Fruit fly (Drosophila melanogaster) whole organism, embryonic: ENCODE measurements around the gene CG7328.
A peak's percentile ranks its signal among the peaks of the same experiment; 100 is the strongest.

Experiments used
- Aef1 ChIP-seq: fragments of 200-800 bp; sonication (Bioruptor generic); IDR thresholded peaks from 3 replicates; pipeline ENCODE4 v1.3.6; 2022; ENCODE audit warnings: missing biosample characterization, missing genetic modification characterization
- Asciz ChIP-seq: fragments of 200-800 bp; sonication (Bioruptor generic); optimal IDR thresholded peaks from 2 replicates; lab custom pipeline; 2017; ENCODE audit warnings: missing biosample characterization, mild to moderate bottlenecking, missing genetic modification characterization, missing genetic modification reagents
- Blimp-1 ChIP-seq: fragments of 200-800 bp; sonication (Bioruptor generic); optimal IDR thresholded peaks from 3 replicates; lab custom pipeline; 2018; ENCODE audit warnings: missing biosample characterization, missing genetic modification characterization, mild to moderate bottlenecking, moderate library complexity, missing genetic modification reagents
- C15 ChIP-seq: fragments of 200-800 bp; sonication (Bioruptor generic); IDR thresholded peaks from 3 replicates; pipeline ENCODE4 v1.3.6; 2022; ENCODE audit warnings: missing biosample characterization, missing genetic modification characterization
- CG10321 ChIP-seq: fragments of 200-800 bp; sonication (Bioruptor generic); IDR thresholded peaks from 2 replicates; pipeline ENCODE4 v1.3.6; 2022; ENCODE audit warnings: missing biosample characterization, missing genetic modification characterization
- CG12104 ChIP-seq: fragments of 200-800 bp; sonication (Bioruptor generic); optimal IDR thresholded peaks from 3 replicates; lab custom pipeline; 2016; ENCODE audit warnings: missing biosample characterization, missing genetic modification characterization
- CG12769 ChIP-seq: fragments of 200-800 bp; sonication (Bioruptor generic); optimal IDR thresholded peaks from 2 replicates; lab custom pipeline; 2019; ENCODE audit warnings: missing biosample characterization, mild to moderate bottlenecking, missing genetic modification characterization, moderate library complexity
- CG13287 ChIP-seq: fragments of 200-800 bp; sonication (Bioruptor generic); IDR thresholded peaks from 2 replicates; pipeline ENCODE4 v1.3.6; 2022; ENCODE audit warnings: missing biosample characterization, missing genetic modification characterization; ENCODE audit not compliant: partially characterized antibody
- CG13624 ChIP-seq: fragments of 200-800 bp; sonication (Bioruptor generic); optimal IDR thresholded peaks from 2 replicates; lab custom pipeline; 2016; ENCODE audit warnings: missing biosample characterization, missing genetic modification characterization
- CG13894 ChIP-seq: fragments of 200-800 bp; sonication (Bioruptor generic); optimal IDR thresholded peaks from 3 replicates; lab custom pipeline; 2018; ENCODE audit warnings: missing biosample characterization, mild to moderate bottlenecking, missing genetic modification characterization, moderate library complexity
- CG15073 ChIP-seq: fragments of 200-800 bp; sonication (Bioruptor generic); optimal IDR thresholded peaks from 2 replicates; lab custom pipeline; 2016; ENCODE audit warnings: missing biosample characterization, missing genetic modification characterization
- CG1602 ChIP-seq: fragments of 200-800 bp; sonication (Bioruptor generic); optimal IDR thresholded peaks from 3 replicates; lab custom pipeline; 2016; ENCODE audit warnings: missing biosample characterization, missing genetic modification characterization
- CG17359 ChIP-seq: fragments of 200-800 bp; sonication (Bioruptor generic); optimal IDR thresholded peaks from 3 replicates; lab custom pipeline; 2018; ENCODE audit warnings: missing biosample characterization, mild to moderate bottlenecking, missing genetic modification characterization, moderate library complexity
- CG17568 ChIP-seq: fragments of 200-800 bp; sonication (Bioruptor generic); optimal IDR thresholded peaks from 2 replicates; lab custom pipeline; 2018; ENCODE audit warnings: missing biosample characterization, mild to moderate bottlenecking, missing genetic modification characterization, moderate library complexity
- CG2116 ChIP-seq: fragments of 200-800 bp; sonication (Bioruptor generic); optimal IDR thresholded peaks from 3 replicates; lab custom pipeline; 2018; ENCODE audit warnings: missing biosample characterization, mild to moderate bottlenecking, missing genetic modification characterization
- CG2712 ChIP-seq: fragments of 200-800 bp; optimal IDR thresholded peaks from 3 replicates; lab custom pipeline; 2019; ENCODE audit warnings: missing biosample characterization, mild to moderate bottlenecking, missing genetic modification characterization, moderate library complexity
- CG33557 ChIP-seq: fragments of 200-800 bp; sonication (Bioruptor generic); optimal IDR thresholded peaks from 2 replicates; lab custom pipeline; 2019; ENCODE audit warnings: missing biosample characterization, mild to moderate bottlenecking, missing genetic modification characterization, moderate library complexity
- CG6813 ChIP-seq: fragments of 200-800 bp; sonication (Bioruptor generic); optimal IDR thresholded peaks from 2 replicates; lab custom pipeline; 2017; ENCODE audit warnings: missing biosample characterization, missing genetic modification characterization, mild to moderate bottlenecking, moderate library complexity, missing genetic modification reagents
- CG7786 ChIP-seq: fragments of 200-800 bp; sonication (Bioruptor generic); optimal IDR thresholded peaks from 2 replicates; lab custom pipeline; 2016; ENCODE audit warnings: missing biosample characterization, missing genetic modification characterization
- CG7839 ChIP-seq: fragments of 200-800 bp; sonication (Bioruptor generic); optimal IDR thresholded peaks from 3 replicates; lab custom pipeline; 2018; ENCODE audit warnings: missing biosample characterization, mild to moderate bottlenecking, missing genetic modification characterization, moderate library complexity
- CG7963 ChIP-seq: fragments of 200-800 bp; sonication (Bioruptor generic); IDR thresholded peaks from 3 replicates; pipeline ENCODE4 v1.3.6; 2022; ENCODE audit warnings: missing biosample characterization, missing genetic modification characterization; ENCODE audit not compliant: partially characterized antibody
- Med ChIP-seq: fragments of 200-800 bp; sonication (Bioruptor generic); peaks from one replicate; lab custom pipeline; 2016; ENCODE audit warnings: missing biosample characterization, missing genetic modification characterization, mild to moderate bottlenecking, inconsistent platforms, moderate library complexity
- NFAT ChIP-seq: fragments of 200-800 bp; sonication (Bioruptor generic); IDR thresholded peaks from 2 replicates; pipeline ENCODE4 v1.3.6; 2022; ENCODE audit warnings: missing biosample characterization, missing genetic modification characterization
- Nf-YC ChIP-seq: fragments of 200-800 bp; optimal IDR thresholded peaks from 3 replicates; lab custom pipeline; 2019; ENCODE audit warnings: missing biosample characterization, mild to moderate bottlenecking, missing genetic modification characterization, moderate library complexity
- Oaz ChIP-seq: fragments of 200-800 bp; sonication (Bioruptor generic); IDR thresholded peaks from 2 replicates; pipeline ENCODE4 v1.3.6; 2022; ENCODE audit warnings: missing biosample characterization, missing genetic modification characterization
- Opbp ChIP-seq: fragments of 200-800 bp; sonication (Bioruptor generic); IDR thresholded peaks from 3 replicates; pipeline ENCODE4 v1.3.6; 2022; ENCODE audit warnings: missing biosample characterization, missing genetic modification characterization; ENCODE audit not compliant: partially characterized antibody
- PHDP ChIP-seq: fragments of 200-800 bp; sonication (Bioruptor generic); optimal IDR thresholded peaks from 3 replicates; lab custom pipeline; 2018; ENCODE audit warnings: missing biosample characterization, mild to moderate bottlenecking, missing genetic modification characterization, moderate library complexity
- Side ChIP-seq: fragments of 200-800 bp; sonication (Bioruptor generic); optimal IDR thresholded peaks from 2 replicates; lab custom pipeline; 2016; ENCODE audit warnings: missing biosample characterization, missing genetic modification characterization
- Sox102F ChIP-seq: fragments of 200-800 bp; sonication (Bioruptor generic); optimal IDR thresholded peaks from 2 replicates; lab custom pipeline; 2018; ENCODE audit warnings: missing biosample characterization, mild to moderate bottlenecking, missing genetic modification characterization, moderate library complexity
- amos ChIP-seq: fragments of 200-800 bp; sonication (Bioruptor generic); IDR thresholded peaks from 2 replicates; pipeline ENCODE4 v1.3.6; 2022; ENCODE audit warnings: missing biosample characterization, missing genetic modification characterization; ENCODE audit not compliant: partially characterized antibody
- bab2 ChIP-seq: fragments of 200-800 bp; sonication (Bioruptor generic); optimal IDR thresholded peaks from 2 replicates; lab custom pipeline; 2016; ENCODE audit warnings: missing biosample characterization, missing genetic modification characterization
- bbx ChIP-seq: fragments of 200-800 bp; sonication (Bioruptor generic); IDR thresholded peaks from 2 replicates; pipeline ENCODE4 v1.3.6; 2022; ENCODE audit warnings: missing biosample characterization, missing genetic modification characterization; ENCODE audit not compliant: partially characterized antibody
- bowl ChIP-seq: fragments of 200-800 bp; sonication (Bioruptor generic); IDR thresholded peaks from 2 replicates; pipeline ENCODE4 v1.3.6; 2022; ENCODE audit warnings: missing biosample characterization, missing genetic modification characterization
- chinmo ChIP-seq: fragments of 200-800 bp; sonication (Bioruptor generic); IDR thresholded peaks from 4 replicates; pipeline ENCODE4 v1.3.6; 2022; ENCODE audit warnings: missing biosample characterization, missing genetic modification characterization; ENCODE audit not compliant: partially characterized antibody
- ci ChIP-seq: fragments of 200-800 bp; sonication (Bioruptor generic); IDR thresholded peaks from 3 replicates; pipeline ENCODE4 v1.3.6; 2022; ENCODE audit warnings: missing biosample characterization, missing genetic modification characterization
- ftz-f1 ChIP-seq: fragments of 200-800 bp; sonication (Bioruptor generic); optimal IDR thresholded peaks from 2 replicates; lab custom pipeline; 2016; ENCODE audit warnings: missing biosample characterization, missing genetic modification characterization
- gsb-n ChIP-seq: fragments of 200-800 bp; sonication (Bioruptor generic); optimal IDR thresholded peaks from 3 replicates; lab custom pipeline; 2018; ENCODE audit warnings: missing biosample characterization, mild to moderate bottlenecking, missing genetic modification characterization
- ind ChIP-seq: fragments of 200-800 bp; sonication (Bioruptor generic); optimal IDR thresholded peaks from 3 replicates; lab custom pipeline; 2016; ENCODE audit warnings: missing biosample characterization, missing genetic modification characterization
- nom ChIP-seq: fragments of 200-800 bp; sonication (Bioruptor generic); optimal IDR thresholded peaks from 2 replicates; lab custom pipeline; 2017; ENCODE audit warnings: missing biosample characterization, missing genetic modification characterization, mild to moderate bottlenecking, moderate library complexity, missing genetic modification reagents
- otp ChIP-seq: fragments of 200-800 bp; sonication (Bioruptor generic); IDR thresholded peaks from 3 replicates; pipeline ENCODE4, ENCODE4 v1.3.6; 2022; ENCODE audit warnings: missing biosample characterization, missing genetic modification characterization
- phol ChIP-seq: fragments of 200-800 bp; sonication (Bioruptor generic); optimal IDR thresholded peaks from 3 replicates; lab custom pipeline; 2018; ENCODE audit warnings: missing biosample characterization, mild to moderate bottlenecking, missing genetic modification characterization, moderate library complexity
- shn ChIP-seq: fragments of 200-800 bp; sonication (Bioruptor generic); optimal IDR thresholded peaks from 3 replicates; lab custom pipeline; 2016; ENCODE audit warnings: missing biosample characterization, missing genetic modification characterization
- slbo ChIP-seq: fragments of 200-800 bp; sonication (Bioruptor generic); IDR thresholded peaks from 2 replicates; pipeline ENCODE4 v1.3.6; 2022; ENCODE audit warnings: missing biosample characterization, missing genetic modification characterization
- sob ChIP-seq: fragments of 200-800 bp; sonication (Bioruptor generic); IDR thresholded peaks from 2 replicates; pipeline ENCODE4 v1.3.6; 2022; ENCODE audit warnings: missing biosample characterization, missing genetic modification characterization
- ssp ChIP-seq: fragments of 200-800 bp; sonication (Bioruptor generic); IDR thresholded peaks from 2 replicates; pipeline ENCODE4 v1.3.6; 2022; ENCODE audit warnings: missing biosample characterization, missing genetic modification characterization
- tio ChIP-seq: fragments of 200-800 bp; sonication (Bioruptor generic); optimal IDR thresholded peaks from 2 replicates; lab custom pipeline; 2017; ENCODE audit warnings: missing biosample characterization, missing genetic modification characterization, inconsistent platforms

Gene CG7328

dm6 chr3L:20126106-20126505 is 14.3 kb downstream of the CG7328 start (continued):
- no peak for TF ChIP-seq CG1602 (GFP tag; lab: Kevin White, UChicago)
- TF ChIP-seq CG13894 (tag; lab: Kevin White, UChicago) = peak; percentile 48
- TF ChIP-seq bowl (GFP tag; lab: Robert Waterston, UW) = 0 out of 2 replicates have a peak, but pooled peaks have one; percentile 32
- TF ChIP-seq ci (GFP tag; lab: Robert Waterston, UW) = no peak
- TF ChIP-seq chinmo (GFP tag; lab: Robert Waterston, UW) = peak; percentile 41; the same call in 1 of the 4 replicates
- no peak for TF ChIP-seq gsb-n (tag; lab: Kevin White, UChicago)
- no peak for TF ChIP-seq Oaz (GFP tag; lab: Robert Waterston, UW)
- no peak for TF ChIP-seq Side (GFP tag; lab: Kevin White, UChicago)

- TF ChIP-seq bbx (GFP tag; lab: Robert Waterston, UW) = no peak
- TF ChIP-seq Med = peak; percentile 10
- peak; percentile 51 for TF ChIP-seq CG13894 (tag; lab: Kevin White, UChicago)
- TF ChIP-seq CG1602 (GFP tag; lab: Kevin White, UChicago) = no peak
Observed at dm6 chr3L:20123038-20123437, 17.4 kb downstream of the CG7328 start.

- TF ChIP-seq phol = no peak
- no peak for TF ChIP-seq CG13624 (GFP tag; lab: Kevin White, UChicago)
- TF ChIP-seq CG6813 (GFP tag; lab: Kevin White, UChicago) = no peak
- no peak for TF ChIP-seq C15
- TF ChIP-seq Asciz (GFP tag; lab: Kevin White, UChicago) = no peak
- no peak for TF ChIP-seq bab2 (GFP tag; lab: Kevin White, UChicago)
- no peak for TF ChIP-seq NFAT (GFP tag; lab: Robert Waterston, UW)
- TF ChIP-seq Blimp-1 (GFP tag; lab: Kevin White, UChicago) = peak; percentile 28
- no peak for TF ChIP-seq CG33557 (GFP tag; lab: Kevin White, UChicago)
- TF ChIP-seq amos (GFP tag; lab: Robert Waterston, UW) = peak; percentile 79
- TF ChIP-seq ind (GFP tag; lab: Kevin White, UChicago) = no peak
- TF ChIP-seq CG12769 = no peak
- no peak for TF ChIP-seq shn
- TF ChIP-seq Opbp (GFP tag; lab: Robert Waterston, UW) = no peak; the same call in 2 of the 3 replicates
- TF ChIP-seq CG17568 (GFP tag; lab: Kevin White, UChicago) = no peak
- no peak for TF ChIP-seq ftz-f1 (GFP tag; lab: Kevin White, UChicago)
- TF ChIP-seq slbo (GFP tag; lab: Robert Waterston, UW) = peak; percentile 55; the same call in 1 of the 2 replicates
- no peak for TF ChIP-seq tio (GFP tag; lab: Kevin White, UChicago)
- TF ChIP-seq CG17359 (tag; lab: Kevin White, UChicago) = no peak
- TF ChIP-seq CG15073 (GFP tag; lab: Kevin White, UChicago) = no peak
- no peak for TF ChIP-seq sob (GFP tag; lab: Robert Waterston, UW)
- TF ChIP-seq CG2712 = no peak
- peak; percentile 8 for TF ChIP-seq PHDP
- TF ChIP-seq Sox102F = peak; percentile 16
- no peak for TF ChIP-seq CG10321 (GFP tag; lab: Robert Waterston, UW)
- no peak for TF ChIP-seq Aef1 (GFP tag; lab: Robert Waterston, UW)
- no peak for TF ChIP-seq CG12104 (GFP tag; lab: Kevin White, UChicago)
- no peak for TF ChIP-seq CG7839 (tag; lab: Kevin White, UChicago)
- no peak for TF ChIP-seq CG7786 (GFP tag; lab: Kevin White, UChicago)
- TF ChIP-seq CG13287 (GFP tag; lab: Robert Waterston, UW) = peak; percentile 75
- TF ChIP-seq CG2116 (GFP tag; lab: Kevin White, UChicago) = no peak
- TF ChIP-seq nom = no peak
- 0 out of 3 replicates have a peak, but pooled peaks have one; percentile 27 for TF ChIP-seq CG7963 (GFP tag; lab: Robert Waterston, UW)
- no peak for TF ChIP-seq otp (GFP tag; lab: Robert Waterston, UW)
- TF ChIP-seq ssp (GFP tag; lab: Robert Waterston, UW) = no peak
- TF ChIP-seq Nf-YC (tag; lab: Kevin White, UChicago) = no peak
Observed at dm6 chr3L:20112797-20113368, 27.5 kb downstream of the CG7328 start, which contains the start of gene CG14187. CG14187 (minus strand) TSS chr3L:20112847.
